Worm (Caenorhabditis elegans) whole organism, L4 larva: ENCODE data around the gene B0334.5.

ENCODE experiments used
- D1046.2 ChIP-seq: fragments of 200-800 bp; sonication (Bioruptor generic); IDR thresholded peaks from 2 replicates; pipeline ENCODE4 v1.3.6; 2022; ENCODE audit warnings: missing genetic modification characterization, missing compliant biosample characterization
- F10B5.3 ChIP-seq: sonication (generic microtip); optimal IDR thresholded peaks from 2 replicates; lab custom pipeline; 2016; ENCODE audit warnings: mild to moderate bottlenecking, missing genetic modification characterization, missing compliant biosample characterization
- F26F4.8 ChIP-seq: fragments of 200-800 bp; sonication (Bioruptor generic); conservative IDR thresholded peaks from 2 replicates; pipeline ENCODE4 v1.3.6; 2022; ENCODE audit warnings: missing genetic modification characterization, missing compliant biosample characterization
- F44E2.7 ChIP-seq: fragments of 200-800 bp; sonication (Bioruptor generic); IDR thresholded peaks from 2 replicates; pipeline ENCODE4 v2.1.2; 2022; ENCODE audit warnings: missing genetic modification characterization, missing compliant biosample characterization
- Y105C5A.15 ChIP-seq: fragments of 200-800 bp; sonication (Bioruptor generic); IDR thresholded peaks from 2 replicates; pipeline ENCODE4 v1.3.6; 2022; ENCODE audit warnings: missing genetic modification characterization, missing compliant biosample characterization
- Y48G9A.11 ChIP-seq: fragments of 200-800 bp; sonication (Bioruptor generic); IDR thresholded peaks from 2 replicates; pipeline ENCODE4 v1.3.6; 2022; ENCODE audit warnings: missing genetic modification reagents, missing genetic modification characterization, missing compliant biosample characterization
- Y5F2A.4 ChIP-seq: fragments of 200-800 bp; sonication (Bioruptor generic); optimal IDR thresholded peaks from 2 replicates; lab custom pipeline; 2018; ENCODE audit warnings: mild to moderate bottlenecking, missing genetic modification characterization, missing compliant biosample characterization
- Y75B8A.6 ChIP-seq: fragments of 200-800 bp; sonication (Bioruptor generic); IDR thresholded peaks from 2 replicates; pipeline ENCODE4 v1.3.6; 2022; ENCODE audit warnings: missing genetic modification reagents, missing genetic modification characterization, missing compliant biosample characterization
- ZK337.2 ChIP-seq: fragments of 200-800 bp; sonication (Bioruptor generic); IDR thresholded peaks from 2 replicates; pipeline ENCODE4 v1.3.6; 2022; ENCODE audit warnings: missing genetic modification reagents, missing genetic modification characterization, missing compliant biosample characterization
- aha-1 ChIP-seq: fragments of 150-350 bp; peaks from one replicate; lab custom pipeline; 2014; ENCODE audit warnings: missing biosample characterization, missing genetic modification characterization
- ama-1 ChIP-seq: fragments of 150-350 bp; optimal IDR thresholded peaks from 2 replicates; lab custom pipeline; 2014; ENCODE audit warnings: inconsistent platforms, mixed read lengths
- arid-1 ChIP-seq: fragments of 200-800 bp; sonication (Bioruptor generic); conservative IDR thresholded peaks from 2 replicates; pipeline ENCODE4 v1.3.6; 2022; ENCODE audit warnings: missing genetic modification reagents, missing genetic modification characterization, missing compliant biosample characterization
- attf-4 ChIP-seq: sonication (generic microtip); optimal IDR thresholded peaks from 3 replicates; lab custom pipeline; 2017; ENCODE audit warnings: missing biosample characterization, missing genetic modification characterization
- ceh-20 ChIP-seq: fragments of 200-800 bp; sonication (Bioruptor generic); IDR thresholded peaks from 2 replicates; pipeline ENCODE4 v1.3.6; 2022; ENCODE audit warnings: missing genetic modification reagents, missing genetic modification characterization, missing compliant biosample characterization
- ceh-32 ChIP-seq: sonication (generic microtip); optimal IDR thresholded peaks from 2 replicates; lab custom pipeline; 2016; ENCODE audit warnings: mild to moderate bottlenecking, missing genetic modification characterization, missing compliant biosample characterization; ENCODE audit not compliant: poor library complexity
- ceh-62 ChIP-seq: sonication (generic microtip); optimal IDR thresholded peaks from 2 replicates; lab custom pipeline; 2017; ENCODE audit warnings: missing biosample characterization, missing genetic modification characterization
- cey-2 ChIP-seq: sonication (generic microtip); optimal IDR thresholded peaks from 3 replicates; lab custom pipeline; 2017; ENCODE audit warnings: missing genetic modification characterization, mild to moderate bottlenecking, missing compliant biosample characterization, antibody characterized with exemption, borderline replicate concordance; ENCODE audit not compliant: insufficient read depth
- daf-16 ChIP-seq, 3 experiments: sonication (generic microtip); optimal IDR thresholded peaks; 2 replicates each; lab custom pipeline; 2016 to 2017; ENCODE audit warnings: missing genetic modification characterization in 3 of 3, missing genetic modification reagents in 3 of 3, mild to moderate bottlenecking in 2 of 3, missing compliant biosample characterization in 2 of 3, missing biosample characterization in 1 of 3, moderate library complexity in 1 of 3
- daf-19 ChIP-seq: fragments of 200-800 bp; sonication (Bioruptor generic); conservative IDR thresholded peaks from 2 replicates; pipeline ENCODE4 v1.3.6; 2022; ENCODE audit warnings: missing genetic modification characterization, missing compliant biosample characterization
- dmd-6 ChIP-seq: fragments of 200-800 bp; sonication (Bioruptor generic); IDR thresholded peaks from 2 replicates; pipeline ENCODE4 v1.3.6; 2022; ENCODE audit warnings: missing genetic modification reagents, missing genetic modification characterization, missing compliant biosample characterization
- dpl-1 ChIP-seq: fragments of 150-350 bp; optimal IDR thresholded peaks from 2 replicates; lab custom pipeline; 2014; ENCODE audit warnings: missing biosample characterization, missing genetic modification reagents, missing genetic modification characterization
- duxl-1 ChIP-seq: sonication (generic microtip); optimal IDR thresholded peaks from 2 replicates; lab custom pipeline; 2016; ENCODE audit warnings: mild to moderate bottlenecking, missing genetic modification characterization, moderate library complexity, missing compliant biosample characterization; ENCODE audit not compliant: poor library complexity
- fkh-10 ChIP-seq: fragments of 150-350 bp; optimal IDR thresholded peaks from 2 replicates; lab custom pipeline; 2014; ENCODE audit warnings: missing biosample characterization, missing genetic modification reagents, missing genetic modification characterization
- fos-1 ChIP-seq: fragments of 150-350 bp; optimal IDR thresholded peaks from 2 replicates; lab custom pipeline; 2014; ENCODE audit warnings: missing biosample characterization, missing genetic modification characterization
- hif-1 ChIP-seq, 2 experiments: sonication (generic microtip); optimal IDR thresholded peaks; 2 replicates each; lab custom pipeline; 2016 to 2017; ENCODE audit warnings: missing compliant biosample characterization in 2 of 2, missing genetic modification characterization in 2 of 2, missing genetic modification reagents in 2 of 2, missing genotype in 2 of 2, mild to moderate bottlenecking in 1 of 2
- hlh-11 ChIP-seq: fragments of 200-800 bp; sonication (Bioruptor generic); optimal IDR thresholded peaks from 2 replicates; lab custom pipeline; 2018; ENCODE audit warnings: mild to moderate bottlenecking, missing genetic modification characterization, missing compliant biosample characterization
- hlh-30 ChIP-seq: sonication (generic microtip); optimal IDR thresholded peaks from 2 replicates; lab custom pipeline; 2017; ENCODE audit warnings: antibody characterized with exemption, mild to moderate bottlenecking, missing genetic modification characterization, missing compliant biosample characterization; ENCODE audit not compliant: insufficient read depth
- lin-1 ChIP-seq: fragments of 200-800 bp; sonication (Bioruptor generic); IDR thresholded peaks from 2 replicates; pipeline ENCODE4 v1.3.6; 2022; ENCODE audit warnings: missing genetic modification reagents, missing genetic modification characterization, missing compliant biosample characterization
- lin-39 ChIP-seq: fragments of 150-350 bp; optimal IDR thresholded peaks from 2 replicates; lab custom pipeline; 2014; ENCODE audit warnings: missing biosample characterization, missing genetic modification reagents, missing genetic modification characterization
- lir-3 ChIP-seq: sonication (generic microtip); optimal IDR thresholded peaks from 2 replicates; lab custom pipeline; 2016; ENCODE audit warnings: mild to moderate bottlenecking, missing genetic modification characterization, missing compliant biosample characterization
- madf-9 ChIP-seq: fragments of 200-800 bp; sonication (Bioruptor generic); conservative IDR thresholded peaks from 2 replicates; pipeline ENCODE4 v1.3.6; 2022; ENCODE audit warnings: missing genetic modification reagents, missing genetic modification characterization, missing compliant biosample characterization
- nhr-102 ChIP-seq: sonication (generic microtip); optimal IDR thresholded peaks from 2 replicates; lab custom pipeline; 2016; ENCODE audit warnings: mild to moderate bottlenecking, missing genetic modification characterization, moderate library complexity, missing compliant biosample characterization
- nhr-111 ChIP-seq: fragments of 200-800 bp; sonication (Bioruptor generic); optimal IDR thresholded peaks from 2 replicates; lab custom pipeline; 2018; ENCODE audit warnings: mild to moderate bottlenecking, missing genetic modification characterization, missing compliant biosample characterization
- nhr-25 ChIP-seq: sonication (generic microtip); optimal IDR thresholded peaks from 2 replicates; lab custom pipeline; 2017; ENCODE audit warnings: missing genetic modification characterization, mild to moderate bottlenecking, missing compliant biosample characterization, antibody characterized with exemption, moderate library complexity, borderline replicate concordance; ENCODE audit not compliant: insufficient read depth
- nhr-42 ChIP-seq: fragments of 200-800 bp; sonication (Bioruptor generic); IDR thresholded peaks from 2 replicates; pipeline ENCODE4 v1.3.6; 2022; ENCODE audit warnings: missing genetic modification characterization, missing compliant biosample characterization
- nhr-48 ChIP-seq: sonication (generic microtip); optimal IDR thresholded peaks from 2 replicates; lab custom pipeline; 2016; ENCODE audit warnings: mild to moderate bottlenecking, missing genetic modification characterization, missing compliant biosample characterization
- nhr-6 ChIP-seq: fragments of 150-350 bp; optimal IDR thresholded peaks from 2 replicates; lab custom pipeline; 2014; ENCODE audit warnings: missing biosample characterization, missing genetic modification characterization
- nhr-77 ChIP-seq: fragments of 150-350 bp; optimal IDR thresholded peaks from 2 replicates; lab custom pipeline; 2014; ENCODE audit warnings: missing biosample characterization, missing genetic modification characterization
- php-3 ChIP-seq: fragments of 200-800 bp; sonication (Bioruptor generic); IDR thresholded peaks from 2 replicates; pipeline ENCODE4 v1.3.6; 2022; ENCODE audit warnings: missing genetic modification reagents, missing genetic modification characterization, missing compliant biosample characterization
- pqm-1 ChIP-seq: sonication (generic microtip); optimal IDR thresholded peaks from 2 replicates; lab custom pipeline; 2017; ENCODE audit warnings: missing biosample characterization, missing genetic modification characterization
- rbr-2 ChIP-seq: sonication (generic microtip); optimal IDR thresholded peaks from 2 replicates; lab custom pipeline; 2016; ENCODE audit warnings: missing genotype, missing genetic modification characterization, missing compliant biosample characterization
- sdz-12 ChIP-seq: fragments of 200-800 bp; sonication (Bioruptor generic); optimal IDR thresholded peaks from 2 replicates; lab custom pipeline; 2018; ENCODE audit warnings: mild to moderate bottlenecking, missing genetic modification characterization, missing compliant biosample characterization
- snpc-1.2 ChIP-seq: fragments of 200-800 bp; sonication (Bioruptor generic); IDR thresholded peaks from 2 replicates; pipeline ENCODE4 v1.3.6; 2022; ENCODE audit warnings: missing genetic modification reagents, missing genetic modification characterization, missing compliant biosample characterization
- snpc-4 ChIP-seq: fragments of 150-350 bp; optimal IDR thresholded peaks from 2 replicates; lab custom pipeline; 2014; ENCODE audit warnings: missing biosample characterization, missing genetic modification characterization
- spr-1 ChIP-seq: sonication (generic microtip); optimal IDR thresholded peaks from 2 replicates; lab custom pipeline; 2016; ENCODE audit warnings: mild to moderate bottlenecking, missing genetic modification characterization, missing compliant biosample characterization
- tra-1 ChIP-seq: fragments of 200-800 bp; sonication (Bioruptor generic); IDR thresholded peaks from 2 replicates; pipeline ENCODE4 v1.3.6; 2022; ENCODE audit warnings: missing genetic modification reagents, missing genetic modification characterization, missing compliant biosample characterization
- unc-130 ChIP-seq: sonication (generic microtip); optimal IDR thresholded peaks from 2 replicates; lab custom pipeline; 2016; ENCODE audit warnings: missing genetic modification reagents, missing genetic modification characterization, missing compliant biosample characterization
- zag-1 ChIP-seq: fragments of 150-350 bp; optimal IDR thresholded peaks from 2 replicates; lab custom pipeline; 2014; ENCODE audit warnings: missing biosample characterization, missing genetic modification characterization
- zfp-2 ChIP-seq: sonication (generic microtip); optimal IDR thresholded peaks from 2 replicates; lab custom pipeline; 2016; ENCODE audit warnings: mild to moderate bottlenecking, missing genetic modification characterization, missing compliant biosample characterization
- zip-2 ChIP-seq: fragments of 150-350 bp; optimal IDR thresholded peaks from 2 replicates; lab custom pipeline; 2014; ENCODE audit warnings: missing biosample characterization, missing genetic modification characterization
- ztf-11 ChIP-seq: fragments of 150-350 bp; optimal IDR thresholded peaks from 2 replicates; lab custom pipeline; 2014; ENCODE audit warnings: missing biosample characterization, missing genetic modification characterization

Gene B0334.5

ce11 chrII:11547254-11547687 is 49.8 kb downstream of the B0334.5 start, which contains the start of gene F54D5.7 (continued):
- TF ChIP-seq nhr-111 (no peak), lir-3 (no peak), spr-1 (tag; lab: Kevin White, UChicago) (peak; percentile 55), tra-1 (GFP tag; lab: Robert Waterston, UW) (peak; percentile 46; the same call in 1 of the 2 replicates), daf-16 (GFP tag; optimal IDR thresholded peaks at IDR 0.05; lab: Kevin White, UChicago) (peak in 1 of 2 experiments; percentile 42), daf-16 (tag; optimal IDR thresholded peaks at IDR 0.05; lab: Kevin White, UChicago) (peak; percentile 58), zag-1 (tag; lab: Kevin White, UChicago) (no peak), cey-2 (tag; lab: Kevin White, UChicago) (no peak), ceh-32 (tag; lab: Kevin White, UChicago) (no peak), ceh-62 (no peak), fos-1 (tag; lab: Kevin White, UChicago) (no peak), Y5F2A.4 (GFP tag; lab: Kevin White, UChicago) (no peak), zip-2 (tag; lab: Kevin White, UChicago) (peak; percentile 33), ZK337.2 (GFP tag; lab: Robert Waterston, UW) (no peak), F44E2.7 (no peak), nhr-77 (tag; lab: Kevin White, UChicago) (no peak), nhr-42 (peak; percentile 68; the same call in 1 of the 2 replicates), nhr-6 (tag; lab: Kevin White, UChicago) (no peak), madf-9 (GFP tag; lab: Robert Waterston, UW) (peak; percentile 36; the same call in 1 of the 2 replicates), ama-1 (lab: Kevin White, UChicago) (peak; percentile 76), Y75B8A.6 (GFP tag; lab: Robert Waterston, UW) (no peak), dmd-6 (GFP tag; lab: Robert Waterston, UW) (peak; percentile 55), rbr-2 (peak; percentile 28), unc-130 (GFP tag; lab: Kevin White, UChicago) (no peak), arid-1 (peak; percentile 65), attf-4 (tag; lab: Kevin White, UChicago) (no peak), snpc-4 (no peak), hlh-11 (peak; percentile 76), zfp-2 (tag; lab: Kevin White, UChicago) (no peak), hlh-30 (peak; percentile 80), hif-1 (tag; optimal IDR thresholded peaks at IDR 0.05; lab: Kevin White, UChicago) (no peak), lin-1 (GFP tag; lab: Robert Waterston, UW) (peak; percentile 32; the same call in 1 of the 2 replicates), dpl-1 (peak; percentile 49), nhr-48 (peak; percentile 3), Y105C5A.15 (GFP tag; lab: Robert Waterston, UW) (no peak), sdz-12 (no peak), pqm-1 (tag; lab: Kevin White, UChicago) (peak; percentile 2), nhr-102 (tag; lab: Kevin White, UChicago) (no peak), F26F4.8 (GFP tag; lab: Robert Waterston, UW) (no peak), duxl-1 (tag; lab: Kevin White, UChicago) (no peak), snpc-1.2 (GFP tag; lab: Robert Waterston, UW) (peak; percentile 81), F10B5.3 (tag; lab: Kevin White, UChicago) (no peak), php-3 (GFP tag; lab: Robert Waterston, UW) (no peak; the same call in 1 of the 2 replicates), aha-1 (tag; lab: Kevin White, UChicago) (peak; percentile 97), Y48G9A.11 (peak; percentile 44; the same call in 1 of the 2 replicates), ceh-20 (GFP tag; lab: Robert Waterston, UW) (no peak), daf-19 (no peak), nhr-25 (peak; percentile 43), fkh-10 (GFP tag; lab: Kevin White, UChicago) (no peak), ztf-11 (tag; lab: Kevin White, UChicago) (no peak), lin-39 (tag; lab: Kevin White, UChicago) (no peak), D1046.2 (GFP tag; lab: Robert Waterston, UW) (no peak)
